Fruit fly (Drosophila melanogaster) whole organism, embryonic: Measurements from ENCODE around the gene Cpr78Cb.
A peak's percentile ranks its signal among the peaks of the same experiment; 100 is the strongest.

Source experiments
- B-H1 ChIP-seq: fragments of 200-800 bp; sonication (Bioruptor generic); IDR thresholded peaks from 3 replicates; pipeline ENCODE4 v1.3.6; 2022; ENCODE audit warnings: missing biosample characterization, missing genetic modification characterization
- CG10431 ChIP-seq: fragments of 200-800 bp; sonication (Bioruptor generic); optimal IDR thresholded peaks from 3 replicates; lab custom pipeline; 2018; ENCODE audit warnings: missing biosample characterization, mild to moderate bottlenecking, missing genetic modification characterization
- CG11247 ChIP-seq: fragments of 200-800 bp; sonication (Bioruptor generic); IDR thresholded peaks from 2 replicates; pipeline ENCODE4 v1.3.6; 2022; ENCODE audit warnings: missing biosample characterization, missing genetic modification characterization
- CG1233 ChIP-seq: fragments of 200-800 bp; sonication (Bioruptor generic); optimal IDR thresholded peaks from 4 replicates; lab custom pipeline; 2018; ENCODE audit warnings: missing biosample characterization, mild to moderate bottlenecking, missing genetic modification characterization
- CG13424 ChIP-seq: fragments of 200-800 bp; sonication (Bioruptor generic); optimal IDR thresholded peaks from 2 replicates; lab custom pipeline; 2019; ENCODE audit warnings: missing biosample characterization, mild to moderate bottlenecking, missing genetic modification characterization, moderate library complexity
- CG14965 ChIP-seq: fragments of 200-800 bp; sonication (Bioruptor generic); optimal IDR thresholded peaks from 2 replicates; lab custom pipeline; 2016; ENCODE audit warnings: missing biosample characterization, missing genetic modification characterization, borderline replicate concordance
- CG1603 ChIP-seq: fragments of 200-800 bp; sonication (Bioruptor generic); optimal IDR thresholded peaks from 2 replicates; lab custom pipeline; 2019; ENCODE audit warnings: missing biosample characterization, mild to moderate bottlenecking, missing genetic modification characterization, moderate library complexity
- CG16863 ChIP-seq: fragments of 200-800 bp; sonication (Bioruptor generic); optimal IDR thresholded peaks from 3 replicates; lab custom pipeline; 2016; ENCODE audit warnings: missing biosample characterization, missing genetic modification characterization
- CG1832 ChIP-seq: fragments of 200-800 bp; sonication (Bioruptor generic); optimal IDR thresholded peaks from 2 replicates; lab custom pipeline; 2017; ENCODE audit warnings: missing biosample characterization, mild to moderate bottlenecking, missing genetic modification characterization, inconsistent platforms
- CG2129 ChIP-seq: fragments of 200-800 bp; sonication (Bioruptor generic); IDR thresholded peaks from 2 replicates; pipeline ENCODE4 v1.3.6; 2022; ENCODE audit warnings: missing biosample characterization, missing genetic modification characterization; ENCODE audit not compliant: partially characterized antibody
- CG30431 ChIP-seq: fragments of 200-800 bp; sonication (Bioruptor generic); optimal IDR thresholded peaks from 2 replicates; lab custom pipeline; 2017; ENCODE audit warnings: missing biosample characterization, missing genetic modification characterization
- CG3407 ChIP-seq: fragments of 200-800 bp; sonication (Bioruptor generic); optimal IDR thresholded peaks from 2 replicates; lab custom pipeline; 2018; ENCODE audit warnings: missing biosample characterization, mild to moderate bottlenecking, missing genetic modification characterization
- CG5180 ChIP-seq: fragments of 200-800 bp; sonication (Bioruptor generic); optimal IDR thresholded peaks from 3 replicates; lab custom pipeline; 2017; ENCODE audit warnings: missing biosample characterization, missing genetic modification characterization, mild to moderate bottlenecking, moderate library complexity, missing genetic modification reagents
- CG6272 ChIP-seq: fragments of 200-800 bp; sonication (Bioruptor generic); IDR thresholded peaks from 2 replicates; pipeline ENCODE4 v1.3.6; 2022; ENCODE audit warnings: missing biosample characterization, missing genetic modification characterization
- CG7271 ChIP-seq: fragments of 200-800 bp; sonication (Bioruptor generic); optimal IDR thresholded peaks from 2 replicates; lab custom pipeline; 2018; ENCODE audit warnings: missing biosample characterization, mild to moderate bottlenecking, missing genetic modification characterization, moderate library complexity
- CG7745 ChIP-seq: fragments of 200-800 bp; sonication (Bioruptor generic); optimal IDR thresholded peaks from 2 replicates; lab custom pipeline; 2018; ENCODE audit warnings: missing biosample characterization, mild to moderate bottlenecking, missing genetic modification characterization, moderate library complexity
- CG9876 ChIP-seq: fragments of 200-800 bp; sonication (Bioruptor generic); optimal IDR thresholded peaks from 2 replicates; lab custom pipeline; 2016; ENCODE audit warnings: missing biosample characterization, missing genetic modification characterization
- D ChIP-seq, 2 experiments: fragments of 200-800 bp in 1 of 2; fragments of >200 bp in 1 of 2; sonication (Bioruptor generic) in 1 of 2; optimal IDR thresholded peaks; 2 replicates in 1 of 2; 3 replicates in 1 of 2; lab custom pipeline; 2017; ENCODE audit warnings: mild to moderate bottlenecking in 1 of 2, missing biosample characterization in 1 of 2, missing genetic modification characterization in 1 of 2, missing genetic modification reagents in 1 of 2
- Deaf1 ChIP-seq: fragments of 200-800 bp; optimal IDR thresholded peaks from 3 replicates; lab custom pipeline; 2019; ENCODE audit warnings: missing biosample characterization, mild to moderate bottlenecking, missing genetic modification characterization, moderate library complexity
- ERR ChIP-seq: fragments of 200-800 bp; sonication (Bioruptor generic); optimal IDR thresholded peaks from 2 replicates; lab custom pipeline; 2016; ENCODE audit warnings: missing biosample characterization, missing genetic modification characterization
- H15 ChIP-seq: fragments of 200-800 bp; sonication (Bioruptor generic); IDR thresholded peaks from 3 replicates; pipeline ENCODE4 v1.3.6; 2022; ENCODE audit warnings: missing biosample characterization, missing genetic modification characterization
- HHEX ChIP-seq: fragments of 200-800 bp; sonication (Bioruptor generic); optimal IDR thresholded peaks from 3 replicates; lab custom pipeline; 2017; ENCODE audit warnings: missing biosample characterization, mild to moderate bottlenecking, missing genetic modification characterization, missing genetic modification reagents
- HLH3B ChIP-seq: fragments of 200-800 bp; sonication (Bioruptor generic); IDR thresholded peaks from 2 replicates; pipeline ENCODE4 v1.3.6; 2022; ENCODE audit warnings: missing biosample characterization, missing genetic modification characterization
- Mad ChIP-seq: fragments of 200-800 bp; sonication (Bioruptor generic); optimal IDR thresholded peaks from 2 replicates; lab custom pipeline; 2016; ENCODE audit warnings: missing biosample characterization, missing genetic modification characterization
- Max ChIP-seq: fragments of 200-800 bp; sonication (Bioruptor generic); optimal IDR thresholded peaks from 2 replicates; lab custom pipeline; 2016; ENCODE audit warnings: missing biosample characterization, mild to moderate bottlenecking, missing genetic modification characterization
- Mes4 ChIP-seq: fragments of 200-800 bp; sonication (Bioruptor generic); optimal IDR thresholded peaks from 2 replicates; lab custom pipeline; 2016; ENCODE audit warnings: missing biosample characterization, missing genetic modification characterization
- NK7.1 ChIP-seq: fragments of 200-800 bp; sonication (Bioruptor generic); optimal IDR thresholded peaks from 3 replicates; lab custom pipeline; 2016; ENCODE audit warnings: missing biosample characterization, missing genetic modification characterization
- Xrp1 ChIP-seq: fragments of 200-800 bp; sonication (Bioruptor generic); IDR thresholded peaks from 2 replicates; pipeline ENCODE4 v1.3.6; 2022; ENCODE audit warnings: missing biosample characterization, missing genetic modification characterization
- ash1 ChIP-seq: fragments of 200-800 bp; sonication (Bioruptor generic); optimal IDR thresholded peaks from 2 replicates; lab custom pipeline; 2018; ENCODE audit warnings: missing biosample characterization, mild to moderate bottlenecking, missing genetic modification characterization
- ato ChIP-seq: fragments of 200-800 bp; sonication (Bioruptor generic); IDR thresholded peaks from 2 replicates; pipeline ENCODE4 v1.3.6; 2022; ENCODE audit warnings: missing biosample characterization, missing genetic modification characterization; ENCODE audit not compliant: partially characterized antibody
- bowl ChIP-seq: fragments of 200-800 bp; sonication (Bioruptor generic); IDR thresholded peaks from 2 replicates; pipeline ENCODE4 v1.3.6; 2022; ENCODE audit warnings: missing biosample characterization, missing genetic modification characterization
- cato ChIP-seq: fragments of 200-800 bp; sonication (Bioruptor generic); optimal IDR thresholded peaks from 2 replicates; lab custom pipeline; 2016; ENCODE audit warnings: missing biosample characterization, missing genetic modification characterization, borderline replicate concordance
- chn ChIP-seq: fragments of 200-800 bp; sonication (Bioruptor generic); optimal IDR thresholded peaks from 2 replicates; lab custom pipeline; 2016; ENCODE audit warnings: missing biosample characterization, missing genetic modification characterization
- dan ChIP-seq: fragments of 200-800 bp; sonication (Bioruptor generic); IDR thresholded peaks from 2 replicates; pipeline ENCODE4 v1.3.6; 2022; ENCODE audit warnings: missing biosample characterization, missing genetic modification characterization
- emc ChIP-seq: fragments of 200-800 bp; sonication (Bioruptor generic); optimal IDR thresholded peaks from 2 replicates; lab custom pipeline; 2016; ENCODE audit warnings: missing biosample characterization, missing genetic modification characterization
- fd102C ChIP-seq: fragments of 200-800 bp; sonication (Bioruptor generic); optimal IDR thresholded peaks from 2 replicates; lab custom pipeline; 2018; ENCODE audit warnings: missing biosample characterization, mild to moderate bottlenecking, missing genetic modification characterization, moderate library complexity
- jing ChIP-seq: fragments of 200-800 bp; sonication (Bioruptor generic); optimal IDR thresholded peaks from 2 replicates; lab custom pipeline; 2018; ENCODE audit warnings: missing biosample characterization, mild to moderate bottlenecking, missing genetic modification characterization
- kay ChIP-seq: fragments of 200-800 bp; sonication (Bioruptor generic); optimal IDR thresholded peaks from 2 replicates; lab custom pipeline; 2016; ENCODE audit warnings: missing biosample characterization, missing genetic modification characterization
- knrl ChIP-seq: fragments of 200-800 bp; sonication (Bioruptor generic); IDR thresholded peaks from 3 replicates; pipeline ENCODE4 v1.3.6; 2022; ENCODE audit warnings: missing biosample characterization, missing genetic modification characterization; ENCODE audit not compliant: partially characterized antibody
- p53 ChIP-seq: fragments of 200-800 bp; sonication (Bioruptor generic); optimal IDR thresholded peaks from 2 replicates; lab custom pipeline; 2016; ENCODE audit warnings: missing biosample characterization, missing genetic modification characterization
- pnt ChIP-seq: fragments of 200-800 bp; sonication (Bioruptor generic); optimal IDR thresholded peaks from 3 replicates; lab custom pipeline; 2016; ENCODE audit warnings: missing biosample characterization, missing genetic modification characterization
- row ChIP-seq: fragments of 200-800 bp; sonication (Bioruptor generic); IDR thresholded peaks from 3 replicates; pipeline ENCODE4 v1.3.6; 2022; ENCODE audit warnings: missing biosample characterization, missing genetic modification characterization
- sens ChIP-seq: fragments of 200-800 bp; sonication (Bioruptor generic); peaks from one replicate; lab custom pipeline; 2016; ENCODE audit warnings: missing biosample characterization, missing genetic modification characterization
- shn ChIP-seq: fragments of 200-800 bp; sonication (Bioruptor generic); optimal IDR thresholded peaks from 3 replicates; lab custom pipeline; 2016; ENCODE audit warnings: missing biosample characterization, missing genetic modification characterization
- sna ChIP-seq: fragments of 200-800 bp; sonication (Bioruptor generic); IDR thresholded peaks from 2 replicates; pipeline ENCODE4 v1.3.6; 2022; ENCODE audit warnings: missing biosample characterization, missing genetic modification characterization; ENCODE audit not compliant: partially characterized antibody
- sqz ChIP-seq: fragments of 200-800 bp; sonication (Bioruptor generic); optimal IDR thresholded peaks from 3 replicates; lab custom pipeline; 2018; ENCODE audit warnings: missing biosample characterization, mild to moderate bottlenecking, missing genetic modification characterization
- zen ChIP-seq: fragments of 200-800 bp; sonication (Bioruptor generic); optimal IDR thresholded peaks from 3 replicates; lab custom pipeline; 2018; ENCODE audit warnings: missing biosample characterization, mild to moderate bottlenecking, missing genetic modification characterization, moderate library complexity

Cpr78Cb gene

dm6 chr3L:21276296-21277257 lies 17.7 kb upstream of the Cpr78Cb start (continued):
- TF ChIP-seq dan (GFP tag; lab: Robert Waterston, UW) (no peak), CG14965 (GFP tag; lab: Kevin White, UChicago) (no peak), CG9876 (GFP tag; lab: Kevin White, UChicago) (peak; percentile 22), cato (GFP tag; lab: Kevin White, UChicago) (peak; percentile 31), pnt (GFP tag; lab: Kevin White, UChicago) (peak; percentile 68), Xrp1 (GFP tag; lab: Robert Waterston, UW) (peak; percentile 41), CG16863 (GFP tag; lab: Kevin White, UChicago) (peak; percentile 57), HHEX (GFP tag; lab: Kevin White, UChicago) (peak; percentile 36), ERR (no peak), Deaf1 (tag; lab: Kevin White, UChicago) (peak; percentile 18), CG1603 (tag; lab: Kevin White, UChicago) (peak; percentile 23), Mad (GFP tag; lab: Kevin White, UChicago) (no peak), sqz (GFP tag; lab: Kevin White, UChicago) (peak; percentile 29), CG10431 (GFP tag; lab: Kevin White, UChicago) (peak; percentile 42), CG2129 (GFP tag; lab: Robert Waterston, UW) (no peak), Max (GFP tag; lab: Kevin White, UChicago) (peak; percentile 71), p53 (no peak), shn (GFP tag; lab: Kevin White, UChicago) (peak; percentile 67), ash1 (no peak), zen (peak; percentile 19), jing (GFP tag; lab: Kevin White, UChicago) (peak; percentile 50), chn (GFP tag; lab: Kevin White, UChicago) (peak; percentile 37), knrl (GFP tag; lab: Robert Waterston, UW) (no peak; the same call in 2 of the 3 replicates), CG30431 (GFP tag; lab: Kevin White, UChicago) (no peak), H15 (GFP tag; lab: Robert Waterston, UW) (0 out of 3 replicates have a peak, but pooled peaks have one; percentile 6), kay (GFP tag; lab: Kevin White, UChicago) (peak; percentile 53), D (optimal IDR thresholded peaks at IDR 0.05; lab: Kevin White, UChicago) (no peak), D (GFP tag; optimal IDR thresholded peaks at IDR 0.05; lab: Kevin White, UChicago) (peak; percentile 62), CG1832 (GFP tag; lab: Kevin White, UChicago) (no peak), CG5180 (GFP tag; lab: Kevin White, UChicago) (peak; percentile 11), sna (GFP tag; lab: Robert Waterston, UW) (no peak), fd102C (GFP tag; lab: Kevin White, UChicago) (peak; percentile 38), CG7745 (tag; lab: Kevin White, UChicago) (no peak), emc (GFP tag; lab: Kevin White, UChicago) (no peak), HLH3B (GFP tag; lab: Robert Waterston, UW) (peak; percentile 5; the same call in 1 of the 2 replicates), NK7.1 (GFP tag; lab: Kevin White, UChicago) (no peak), CG3407 (GFP tag; lab: Kevin White, UChicago) (no peak), B-H1 (GFP tag; lab: Robert Waterston, UW) (no peak), CG6272 (GFP tag; lab: Robert Waterston, UW) (0 out of 2 replicates have a peak, but pooled peaks have one; percentile 14), Mes4 (GFP tag; lab: Kevin White, UChicago) (no peak), sens (GFP tag; lab: Kevin White, UChicago) (peak; percentile 96), CG11247 (GFP tag; lab: Robert Waterston, UW) (no peak), bowl (no peak), CG1233 (GFP tag; lab: Kevin White, UChicago) (peak; percentile 45), CG7271 (tag; lab: Kevin White, UChicago) (no peak), CG13424 (tag; lab: Kevin White, UChicago) (peak; percentile 63), row (GFP tag; lab: Robert Waterston, UW) (peak; percentile 72), ato (no peak)
